Worm (Caenorhabditis elegans) whole organism, L4/young adult: ENCODE results near the gene pals-26.

Experiments
- dao-5 ChIP-seq: sonication (generic microtip); optimal IDR thresholded peaks from 2 replicates; lab custom pipeline; 2016; ENCODE audit warnings: missing genotype, missing genetic modification characterization, moderate library complexity, missing compliant biosample characterization
- him-1 ChIP-seq: sonication (generic microtip); optimal IDR thresholded peaks from 2 replicates; lab custom pipeline; 2016; ENCODE audit warnings: missing genotype, missing genetic modification reagents, missing genetic modification characterization, missing compliant biosample characterization

ce11 chrIII:4362332-4362731, 12.6 kb upstream of the pals-26 start:
- no peak for TF ChIP-seq dao-5 (tag; lab: Kevin White, UChicago)
- no peak for TF ChIP-seq him-1
